Worm (Caenorhabditis elegans): ENCODE measurements around the gene pdr-1.
"Not testable (repeated sequence)": the region's sequence is repeated elsewhere in the genome, so short reads cannot be mapped to it uniquely, and the experiment has no call there.

- TF ChIP-seq hsf-1 (GFP tag; IDR thresholded peaks at IDR 0.05); aptf-2 (GFP tag; conservative IDR thresholded peaks at IDR 0.05); pbrm-1 (GFP tag; IDR thresholded peaks at IDR 0.05); hrde-1 (tag; optimal IDR thresholded peaks at IDR 0.05; ENCODE audit: borderline replicate concordance); him-1 (tag; optimal IDR thresholded peaks at IDR 0.05); lin-54 (GFP tag; optimal IDR thresholded peaks at IDR 0.05); ceh-27 (GFP tag; optimal IDR thresholded peaks at IDR 0.05); C06A6.2 (GFP tag; conservative IDR thresholded peaks at IDR 0.05); sdz-38 (tag; optimal IDR thresholded peaks at IDR 0.05); nhr-120 (GFP tag; IDR thresholded peaks at IDR 0.05); Y53F4B.3 (GFP tag; IDR thresholded peaks at IDR 0.05); lin-26 (GFP tag; IDR thresholded peaks at IDR 0.05); sea-2 (GFP tag; IDR thresholded peaks at IDR 0.05); ama-1 (optimal IDR thresholded peaks at IDR 0.05); ama-1 (GFP tag; optimal IDR thresholded peaks at IDR 0.05): not testable (repeated sequence)
These were observed 20.2 kb upstream of the pdr-1 start, which contains the start of gene mlc-7 for ce11 chrIII:13751144-13751543.

Data from whole organism, young adult.